Worm (Caenorhabditis elegans) whole organism, mixed stage, embryonic: ENCODE data around the gene rps-28.

Experiments
- ceh-39 ChIP-seq: fragments of 150-350 bp; optimal IDR thresholded peaks from 2 replicates; lab custom pipeline; 2014; ENCODE audit warnings: missing biosample characterization, missing genetic modification characterization
- ceh-43 ChIP-seq: fragments of 200-800 bp; sonication (Bioruptor generic); optimal IDR thresholded peaks from 2 replicates; lab custom pipeline; 2018; ENCODE audit warnings: mild to moderate bottlenecking, missing genetic modification characterization, moderate library complexity, missing compliant biosample characterization
- ceh-83 ChIP-seq: fragments of 200-800 bp; sonication (Bioruptor generic); optimal IDR thresholded peaks from 2 replicates; lab custom pipeline; 2018; ENCODE audit warnings: mild to moderate bottlenecking, missing genetic modification characterization, missing compliant biosample characterization
- ces-1 ChIP-seq: fragments of 150-350 bp; optimal IDR thresholded peaks from 2 replicates; lab custom pipeline; 2014; ENCODE audit warnings: missing biosample characterization, missing genetic modification reagents, missing genetic modification characterization
- cnd-1 ChIP-seq: fragments of 200-800 bp; sonication (Bioruptor generic); optimal IDR thresholded peaks from 2 replicates; lab custom pipeline; 2018; ENCODE audit warnings: mild to moderate bottlenecking, missing genetic modification characterization, missing compliant biosample characterization
- drap-1 ChIP-seq: fragments of 200-800 bp; sonication (Bioruptor generic); optimal IDR thresholded peaks from 3 replicates; lab custom pipeline; 2018; ENCODE audit warnings: mild to moderate bottlenecking, missing genetic modification characterization, missing compliant biosample characterization
- elt-1 ChIP-seq: sonication (generic microtip); optimal IDR thresholded peaks from 2 replicates; lab custom pipeline; 2017; ENCODE audit warnings: missing genetic modification characterization, mild to moderate bottlenecking, missing compliant biosample characterization, antibody characterized with exemption, moderate library complexity, borderline replicate concordance; ENCODE audit not compliant: insufficient read depth
- elt-3 ChIP-seq: fragments of 150-350 bp; optimal IDR thresholded peaks from 2 replicates; lab custom pipeline; 2014; ENCODE audit warnings: missing biosample characterization, missing genetic modification characterization
- flh-1 ChIP-seq: fragments of 200-800 bp; sonication (Bioruptor generic); optimal IDR thresholded peaks from 2 replicates; lab custom pipeline; 2018; ENCODE audit warnings: mild to moderate bottlenecking, missing genetic modification characterization, moderate library complexity, missing compliant biosample characterization
- hlh-1 ChIP-seq: fragments of 150-350 bp; optimal IDR thresholded peaks from 2 replicates; lab custom pipeline; 2014; ENCODE audit warnings: missing biosample characterization, missing genetic modification reagents, missing genetic modification characterization
- lin-13 ChIP-seq: fragments of 150-350 bp; optimal IDR thresholded peaks from 2 replicates; lab custom pipeline; 2014; ENCODE audit warnings: missing biosample characterization, missing genetic modification characterization
- lin-32 ChIP-seq: fragments of 200-800 bp; sonication (Bioruptor generic); optimal IDR thresholded peaks from 2 replicates; lab custom pipeline; 2018; ENCODE audit warnings: mild to moderate bottlenecking, missing genetic modification characterization, missing compliant biosample characterization
- lsy-2 ChIP-seq: fragments of 150-350 bp; optimal IDR thresholded peaks from 2 replicates; lab custom pipeline; 2014; ENCODE audit warnings: missing biosample characterization, missing genetic modification characterization
- mab-5 ChIP-seq: fragments of 150-350 bp; optimal IDR thresholded peaks from 2 replicates; lab custom pipeline; 2014; ENCODE audit warnings: missing biosample characterization, missing genetic modification characterization
- mep-1 ChIP-seq: fragments of 150-350 bp; optimal IDR thresholded peaks from 2 replicates; lab custom pipeline; 2017; ENCODE audit warnings: missing biosample characterization, missing genetic modification reagents, missing genetic modification characterization, inconsistent platforms
- mls-2 ChIP-seq: sonication (generic microtip); optimal IDR thresholded peaks from 2 replicates; lab custom pipeline; 2016; ENCODE audit warnings: mild to moderate bottlenecking, missing genetic modification characterization, moderate library complexity, missing compliant biosample characterization
- nhr-12 ChIP-seq: fragments of 150-350 bp; optimal IDR thresholded peaks from 2 replicates; lab custom pipeline; 2014; ENCODE audit warnings: missing biosample characterization, missing genetic modification characterization
- nhr-237 ChIP-seq: fragments of 150-350 bp; optimal IDR thresholded peaks from 2 replicates; lab custom pipeline; 2014; ENCODE audit warnings: missing biosample characterization, missing genetic modification characterization
- nhr-28 ChIP-seq: fragments of 150-350 bp; optimal IDR thresholded peaks from 2 replicates; lab custom pipeline; 2014; ENCODE audit warnings: missing biosample characterization, missing genetic modification characterization
- nhr-76 ChIP-seq: sonication (generic microtip); optimal IDR thresholded peaks from 2 replicates; lab custom pipeline; 2017; ENCODE audit warnings: missing biosample characterization, missing genetic modification characterization
- pha-4 ChIP-seq: fragments of 150-350 bp; optimal IDR thresholded peaks from 2 replicates; lab custom pipeline; 2018; ENCODE audit warnings: missing biosample characterization, missing genetic modification reagents, missing genetic modification characterization
- snpc-4 ChIP-seq: fragments of 150-350 bp; optimal IDR thresholded peaks from 2 replicates; lab custom pipeline; 2014; ENCODE audit warnings: missing biosample characterization, missing genetic modification characterization
- sptf-1 ChIP-seq: sonication (generic microtip); optimal IDR thresholded peaks from 2 replicates; lab custom pipeline; 2017; ENCODE audit warnings: mild to moderate bottlenecking, missing genetic modification characterization, moderate library complexity, missing compliant biosample characterization
- tbx-8 ChIP-seq: fragments of 200-800 bp; sonication (Bioruptor generic); optimal IDR thresholded peaks from 2 replicates; lab custom pipeline; 2018; ENCODE audit warnings: mild to moderate bottlenecking, missing genetic modification characterization, moderate library complexity, missing compliant biosample characterization
- unc-39 ChIP-seq: fragments of 150-350 bp; optimal IDR thresholded peaks from 2 replicates; lab custom pipeline; 2014; ENCODE audit warnings: missing biosample characterization, missing genetic modification characterization
- zip-8 ChIP-seq: fragments of 150-350 bp; optimal IDR thresholded peaks from 2 replicates; lab custom pipeline; 2014; ENCODE audit warnings: missing biosample characterization, missing genetic modification characterization

Gene rps-28

DNA sequence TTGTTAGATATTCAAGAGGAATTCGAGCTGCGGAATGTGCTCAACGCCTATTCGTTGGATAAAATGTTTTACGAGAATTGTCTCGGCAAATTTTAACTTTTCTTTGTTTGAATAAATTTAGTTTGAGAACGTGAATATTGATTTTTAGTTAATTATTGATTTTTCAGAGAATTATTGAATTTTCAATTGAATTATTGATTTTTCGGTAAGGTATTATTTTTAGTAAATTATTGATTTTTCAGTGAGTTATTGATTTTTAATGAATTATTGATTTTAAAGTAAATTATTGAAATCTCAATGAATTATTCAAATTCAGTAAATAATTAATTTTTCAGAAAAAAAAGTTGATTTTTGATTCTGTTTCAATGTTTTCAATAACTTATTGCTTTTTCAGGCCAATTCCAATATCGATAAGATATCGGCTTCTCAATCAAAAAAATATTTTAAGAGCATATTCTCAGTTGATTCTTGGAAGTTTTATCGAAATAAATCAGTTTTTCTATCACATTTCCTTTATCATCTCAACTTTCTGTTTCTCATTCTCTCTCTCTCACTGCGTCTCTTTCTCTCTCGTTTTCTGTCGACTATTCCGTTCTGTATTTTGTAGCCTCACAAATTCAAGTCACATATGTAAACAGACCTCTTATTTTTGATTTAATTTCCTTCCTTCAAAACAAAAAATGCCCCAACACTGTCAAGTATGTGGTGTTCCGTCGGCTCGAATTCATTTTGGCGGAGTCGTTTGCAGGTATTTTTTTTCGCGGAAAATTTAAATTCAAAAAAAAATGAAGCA, 39.8 kb upstream of the rps-28 start, which contains the start of gene nhr-92:
Gene nhr-92 (plus strand): TSS at position 576 of the 793 bp plus-strand sequence.
- TF ChIP-seq ces-1 (GFP tag; lab: Kevin White, UChicago) (no peak), sptf-1 (no peak), ceh-43 (GFP tag; lab: Kevin White, UChicago) (no peak), mep-1 (tag; lab: Kevin White, UChicago) (no peak), unc-39 (no peak)

ce11 chrIV:1623712-1624111, 35.8 kb upstream of the rps-28 start, which contains the start of gene nhr-87:
Gene nhr-87 (plus strand): TSS chrIV:1624029.
- TF ChIP-seq tbx-8 (no peak), elt-3 (tag; lab: Kevin White, UChicago) (no peak), hlh-1 (tag; lab: Kevin White, UChicago) (peak; percentile 22), ces-1 (GFP tag; lab: Kevin White, UChicago) (peak; percentile 47), mab-5 (tag; lab: Kevin White, UChicago) (no peak), lin-13 (tag; lab: Kevin White, UChicago) (no peak)
- TF ChIP-seq, all 35 proteins: peak for 2

DNA sequence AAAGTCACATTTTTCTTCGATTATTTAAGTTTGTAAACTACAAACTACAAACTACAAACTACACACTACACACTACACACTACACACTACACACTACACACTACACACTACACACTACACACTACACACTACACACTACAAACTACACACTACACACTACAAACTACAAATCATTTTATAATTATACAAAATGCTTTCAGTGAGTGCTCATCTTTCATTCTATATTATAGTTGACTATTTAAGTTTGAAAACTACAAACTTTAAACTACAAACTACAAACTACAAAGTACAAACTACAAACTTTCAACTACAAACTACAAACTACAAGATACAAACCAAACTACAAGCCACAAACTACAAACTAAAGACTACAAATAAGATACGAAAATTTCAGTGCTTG, 35.0 kb upstream of the rps-28 start:
- TF ChIP-seq lin-32 (GFP tag; lab: Kevin White, UChicago) (no peak), mls-2 (tag; lab: Kevin White, UChicago) (no peak), lin-13 (tag; lab: Kevin White, UChicago) (no peak), ces-1 (GFP tag; lab: Kevin White, UChicago) (no peak), pha-4 (tag; lab: Kevin White, UChicago) (no peak), tbx-8 (no peak), ceh-83 (GFP tag; lab: Kevin White, UChicago) (no peak), ceh-39 (tag; lab: Kevin White, UChicago) (no peak)
- TF ChIP-seq, all 35 proteins: peak for 0

ce11 chrIV:1626342-1626855, 33.1 kb upstream of the rps-28 start, which contains the start of gene nhr-146:
Gene nhr-146 (plus strand): TSS chrIV:1626805.
- no peak for TF ChIP-seq hlh-1 (tag; lab: Kevin White, UChicago)
- no peak for TF ChIP-seq lin-32 (GFP tag; lab: Kevin White, UChicago)
- no peak for TF ChIP-seq pha-4 (tag; lab: Kevin White, UChicago)
- TF ChIP-seq flh-1 (GFP tag; lab: Kevin White, UChicago), result no peak
- no peak for TF ChIP-seq snpc-4
- TF ChIP-seq nhr-237 (tag; lab: Kevin White, UChicago), result no peak
- no peak for TF ChIP-seq drap-1 (GFP tag; lab: Kevin White, UChicago)
- TF ChIP-seq elt-3 (tag; lab: Kevin White, UChicago), result no peak
- TF ChIP-seq cnd-1 (tag; lab: Kevin White, UChicago), result no peak

ce11 chrIV:1628281-1628680, 31.2 kb upstream of the rps-28 start:
- no peak for TF ChIP-seq lin-13 (tag; lab: Kevin White, UChicago)
- no peak for TF ChIP-seq sptf-1
- TF ChIP-seq nhr-76 (tag; lab: Kevin White, UChicago), result no peak
- no peak for TF ChIP-seq mep-1 (tag; lab: Kevin White, UChicago)

- TF ChIP-seq nhr-28 (tag; lab: Kevin White, UChicago) (no peak), ceh-39 (tag; lab: Kevin White, UChicago) (no peak), zip-8 (tag; lab: Kevin White, UChicago) (no peak), elt-3 (tag; lab: Kevin White, UChicago) (no peak), nhr-12 (tag; lab: Kevin White, UChicago) (no peak), mep-1 (tag; lab: Kevin White, UChicago) (no peak), mls-2 (tag; lab: Kevin White, UChicago) (no peak)
These were observed 30.8 kb upstream of the rps-28 start for ce11 chrIV:1628730-1629129.

ce11 chrIV:1631651-1632050, 27.8 kb upstream of the rps-28 start, which contains the start of gene cpg-24:
Gene cpg-24 (plus strand): TSS chrIV:1631951.
- peak; percentile 4 for TF ChIP-seq elt-1
- peak; percentile 9 for TF ChIP-seq lsy-2 (tag; lab: Kevin White, UChicago)
- no peak for TF ChIP-seq nhr-237 (tag; lab: Kevin White, UChicago)
